Fruit fly (Drosophila melanogaster) whole organism, wandering third instar larva: ENCODE data around the gene mwh.

Experiments used
- CG9705 ChIP-seq: fragments of 200-800 bp; sonication (Bioruptor generic); optimal IDR thresholded peaks from 2 replicates; lab custom pipeline; 2018; ENCODE audit warnings: missing biosample characterization, mild to moderate bottlenecking, missing genetic modification characterization
- Dif ChIP-seq: fragments of 200-275, 200-300 bp; sonication (Bioruptor generic); optimal IDR thresholded peaks from 2 replicates; lab custom pipeline; 2018; ENCODE audit warnings: missing biosample characterization, missing genetic modification characterization; ENCODE audit not compliant: partially characterized antibody
- Hr83 ChIP-seq: fragments of 200-300 bp; sonication (Bioruptor generic); optimal IDR thresholded peaks from 2 replicates; lab custom pipeline; 2016; ENCODE audit warnings: missing biosample characterization, mild to moderate bottlenecking, missing genetic modification characterization, moderate library complexity; ENCODE audit not compliant: poor library complexity, severe bottlenecking
- Rel ChIP-seq, 2 experiments: fragments of 200-800 bp; sonication (Bioruptor generic) in 1 of 2; optimal IDR thresholded peaks; 2 replicates in 1 of 2; 3 replicates in 1 of 2; lab custom pipeline; 2016 to 2019; ENCODE audit warnings: mild to moderate bottlenecking in 2 of 2, missing biosample characterization in 2 of 2, missing genetic modification characterization in 2 of 2, moderate library complexity in 1 of 2
- sv ChIP-seq: fragments of 200-800 bp; sonication (Bioruptor generic); optimal IDR thresholded peaks from 3 replicates; lab custom pipeline; 2016; ENCODE audit warnings: missing biosample characterization, missing genetic modification characterization
- usp ChIP-seq: fragments of >200 bp; optimal IDR thresholded peaks from 2 replicates; lab custom pipeline; 2017; ENCODE audit warnings: missing biosample characterization, missing genetic modification characterization

DNA sequence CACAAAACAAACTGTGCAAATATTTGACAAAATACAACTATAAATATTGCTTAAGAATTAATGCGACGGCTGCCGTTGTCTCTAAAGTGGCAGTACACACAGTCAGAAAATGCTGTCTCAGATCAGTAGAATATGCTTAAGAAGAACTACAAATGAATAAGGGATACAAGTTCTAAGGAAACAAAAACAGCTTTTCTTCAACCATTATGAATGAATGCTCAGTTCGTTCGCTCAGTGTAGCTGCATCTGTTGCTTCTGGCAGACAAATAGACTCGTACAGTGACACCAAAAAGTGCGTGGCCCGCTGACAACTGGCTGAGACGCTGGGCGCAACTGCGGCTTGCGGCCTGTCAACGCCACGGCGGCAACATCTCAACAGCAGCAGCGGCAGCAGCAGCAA lies 34.8 kb upstream of the mwh start:
- TF ChIP-seq Hr83 (GFP tag; lab: Kevin White, UChicago) = no peak
- no peak for TF ChIP-seq Rel (GFP tag; optimal IDR thresholded peaks at IDR 0.05; lab: Kevin White, UChicago)
- TF ChIP-seq Rel (tag; optimal IDR thresholded peaks at IDR 0.05; lab: Kevin White, UChicago) = no peak
- no peak for TF ChIP-seq usp (GFP tag; lab: Kevin White, UChicago)
- no peak for TF ChIP-seq CG9705 (GFP tag; lab: Kevin White, UChicago)
- no peak for TF ChIP-seq Dif (GFP tag; lab: Kevin White, UChicago)
- no peak for TF ChIP-seq sv (GFP tag; lab: Kevin White, UChicago)
